Fruit fly (Drosophila melanogaster): ENCODE results near the gene CG11889.

Gene CG11889

dm6 chr3R:25232271-25232989, 37.6 kb upstream of the CG11889 start, which contains the start of gene Cad96Cb (continued):
- TF ChIP-seq Abd-B (GFP tag; optimal IDR thresholded peaks at IDR 0.05) (peak; percentile 77), pros (GFP tag; optimal IDR thresholded peaks at IDR 0.05) (no peak), caup (GFP tag; optimal IDR thresholded peaks at IDR 0.05; ENCODE audit: severe bottlenecking) (peak; percentile 66), lov (optimal IDR thresholded peaks at IDR 0.05) (no peak), lov (GFP tag; IDR thresholded peaks at IDR 0.05) (no peak), CG42726 (GFP tag; IDR thresholded peaks at IDR 0.05; ENCODE audit: partially characterized antibody) (no peak), Sox102F (GFP tag; optimal IDR thresholded peaks at IDR 0.05) (peak; percentile 86), Hr78 (GFP tag; optimal IDR thresholded peaks at IDR 0.05) (peak in 1 of 2 experiments; percentile 85), CG8388 (GFP tag; optimal IDR thresholded peaks at IDR 0.05) (peak; percentile 85), gfzf (GFP tag; optimal IDR thresholded peaks at IDR 0.05) (no peak), CG15269 (tag; optimal IDR thresholded peaks at IDR 0.05) (peak; percentile 73), Blimp-1 (GFP tag; optimal IDR thresholded peaks at IDR 0.05) (peak; percentile 83), MBD-R2 (GFP tag; IDR thresholded peaks at IDR 0.05) (no peak), CG12104 (GFP tag; optimal IDR thresholded peaks at IDR 0.05) (peak; percentile 86), CG8359 (GFP tag; optimal IDR thresholded peaks at IDR 0.05; ENCODE audit: borderline replicate concordance) (peak; percentile 76), en (GFP tag; optimal IDR thresholded peaks at IDR 0.05) (peak; percentile 66), az2 (GFP tag; optimal IDR thresholded peaks at IDR 0.05) (peak; percentile 85), sqz (GFP tag; optimal IDR thresholded peaks at IDR 0.05) (peak; percentile 24), CG7963 (GFP tag; IDR thresholded peaks at IDR 0.05; ENCODE audit: partially characterized antibody) (0 out of 3 replicates have a peak, but pooled peaks have one; percentile 34), TFAM (GFP tag; optimal IDR thresholded peaks at IDR 0.05) (peak; percentile 22), CG11696 (GFP tag; IDR thresholded peaks at IDR 0.05) (peak; percentile 87), CG8290 (GFP tag; optimal IDR thresholded peaks at IDR 0.05) (no peak), CG8290 (tag; optimal IDR thresholded peaks at IDR 0.05) (peak in 1 of 2 experiments; percentile 3), tup (GFP tag; optimal IDR thresholded peaks at IDR 0.05) (no peak), peb (GFP tag; IDR thresholded peaks at IDR 0.05) (peak; percentile 23; the same call in 1 of the 2 replicates), mam (GFP tag; optimal IDR thresholded peaks at IDR 0.05) (peak; percentile 53), gro (GFP tag; optimal IDR thresholded peaks at IDR 0.05) (no peak), CG34224 (GFP tag; IDR thresholded peaks at IDR 0.05; ENCODE audit: partially characterized antibody) (no peak), pb (GFP tag; optimal IDR thresholded peaks at IDR 0.05) (peak; percentile 78), CG11560 (tag; IDR thresholded peaks at IDR 0.05) (no peak), esg (GFP tag; conservative IDR thresholded peaks at IDR 0.05) (0 out of 2 replicates have a peak, but pooled peaks have one; percentile 46), toy (GFP tag; IDR thresholded peaks at IDR 0.05) (no peak), shn (GFP tag; optimal IDR thresholded peaks at IDR 0.05) (peak; percentile 53), CG9932 (GFP tag; IDR thresholded peaks at IDR 0.05) (no peak), Optix (GFP tag; IDR thresholded peaks at IDR 0.05) (no peak), Nf-YC (tag; optimal IDR thresholded peaks at IDR 0.05) (no peak), jigr1 (GFP tag; IDR thresholded peaks at IDR 0.05) (0 out of 3 replicates have a peak, but pooled peaks have one; percentile 15), slbo (GFP tag; IDR thresholded peaks at IDR 0.05) (peak; percentile 38; the same call in 1 of the 2 replicates), sob (GFP tag; IDR thresholded peaks at IDR 0.05) (no peak), otp (GFP tag; IDR thresholded peaks at IDR 0.05) (peak; percentile 38; the same call in 1 of the 3 replicates), gcm (GFP tag; optimal IDR thresholded peaks at IDR 0.05) (peak; percentile 86), CG10366 (GFP tag; IDR thresholded peaks at IDR 0.05) (peak; percentile 30; the same call in 1 of the 2 replicates), CG2129 (GFP tag; IDR thresholded peaks at IDR 0.05; ENCODE audit: partially characterized antibody) (no peak), slp2 (GFP tag; optimal IDR thresholded peaks at IDR 0.05) (peak; percentile 82), CG1603 (tag; optimal IDR thresholded peaks at IDR 0.05) (peak; percentile 41), Sry-δ (GFP tag; optimal IDR thresholded peaks at IDR 0.05) (peak; percentile 21), ash1 (GFP tag; optimal IDR thresholded peaks at IDR 0.05) (no peak), her (GFP tag; optimal IDR thresholded peaks at IDR 0.05) (peak; percentile 37), bsh (GFP tag; optimal IDR thresholded peaks at IDR 0.05) (peak; percentile 84 to 91)
